Worm (Caenorhabditis elegans) whole organism, L4 larva: ENCODE results near the gene hlh-30.

Experiments used
- F26F4.8 ChIP-seq: fragments of 200-800 bp; sonication (Bioruptor generic); conservative IDR thresholded peaks from 2 replicates; pipeline ENCODE4 v1.3.6; 2022; ENCODE audit warnings: missing genetic modification characterization, missing compliant biosample characterization
- F37D6.2 ChIP-seq: sonication (generic microtip); optimal IDR thresholded peaks from 2 replicates; lab custom pipeline; 2016; ENCODE audit warnings: mild to moderate bottlenecking, missing genetic modification characterization, missing compliant biosample characterization
- T20F7.1 ChIP-seq: fragments of 200-800 bp; sonication (Bioruptor generic); optimal IDR thresholded peaks from 2 replicates; lab custom pipeline; 2018; ENCODE audit warnings: mild to moderate bottlenecking, missing genetic modification characterization, missing compliant biosample characterization
- T26A8.4 ChIP-seq: fragments of 200-800 bp; sonication (Bioruptor generic); IDR thresholded peaks from 2 replicates; pipeline ENCODE4 v1.3.6; 2022; ENCODE audit warnings: missing genetic modification characterization, missing compliant biosample characterization
- Y5F2A.4 ChIP-seq: fragments of 200-800 bp; sonication (Bioruptor generic); optimal IDR thresholded peaks from 2 replicates; lab custom pipeline; 2018; ENCODE audit warnings: mild to moderate bottlenecking, missing genetic modification characterization, missing compliant biosample characterization
- Y75B8A.6 ChIP-seq: fragments of 200-800 bp; sonication (Bioruptor generic); IDR thresholded peaks from 2 replicates; pipeline ENCODE4 v1.3.6; 2022; ENCODE audit warnings: missing genetic modification reagents, missing genetic modification characterization, missing compliant biosample characterization
- aha-1 ChIP-seq: fragments of 150-350 bp; peaks from one replicate; lab custom pipeline; 2014; ENCODE audit warnings: missing biosample characterization, missing genetic modification characterization
- attf-4 ChIP-seq: sonication (generic microtip); optimal IDR thresholded peaks from 3 replicates; lab custom pipeline; 2017; ENCODE audit warnings: missing biosample characterization, missing genetic modification characterization
- ceh-20 ChIP-seq: fragments of 200-800 bp; sonication (Bioruptor generic); IDR thresholded peaks from 2 replicates; pipeline ENCODE4 v1.3.6; 2022; ENCODE audit warnings: missing genetic modification reagents, missing genetic modification characterization, missing compliant biosample characterization
- ceh-32 ChIP-seq: sonication (generic microtip); optimal IDR thresholded peaks from 2 replicates; lab custom pipeline; 2016; ENCODE audit warnings: mild to moderate bottlenecking, missing genetic modification characterization, missing compliant biosample characterization; ENCODE audit not compliant: poor library complexity
- ceh-44 ChIP-seq: fragments of 200-800 bp; sonication (Bioruptor generic); IDR thresholded peaks from 2 replicates; pipeline ENCODE4 v1.3.6; 2022; ENCODE audit warnings: missing genetic modification reagents, missing genetic modification characterization, missing compliant biosample characterization
- ces-1 ChIP-seq: fragments of 150-350 bp; sonication (generic microtip); optimal IDR thresholded peaks from 4 replicates; lab custom pipeline; 2014; ENCODE audit warnings: missing biosample characterization, missing genetic modification reagents, missing genetic modification characterization
- daf-19 ChIP-seq: fragments of 200-800 bp; sonication (Bioruptor generic); conservative IDR thresholded peaks from 2 replicates; pipeline ENCODE4 v1.3.6; 2022; ENCODE audit warnings: missing genetic modification characterization, missing compliant biosample characterization
- daf-8 ChIP-seq: fragments of 200-800 bp; sonication (Bioruptor generic); IDR thresholded peaks from 2 replicates; pipeline ENCODE4 v1.3.6; 2022; ENCODE audit warnings: missing genetic modification characterization, missing compliant biosample characterization
- dmd-6 ChIP-seq: fragments of 200-800 bp; sonication (Bioruptor generic); IDR thresholded peaks from 2 replicates; pipeline ENCODE4 v1.3.6; 2022; ENCODE audit warnings: missing genetic modification reagents, missing genetic modification characterization, missing compliant biosample characterization
- dmd-8 ChIP-seq: fragments of 200-800 bp; sonication (Bioruptor generic); IDR thresholded peaks from 2 replicates; pipeline ENCODE4 v1.3.6; 2022; ENCODE audit warnings: missing genetic modification characterization, missing compliant biosample characterization
- dmd-9 ChIP-seq: fragments of 200-800 bp; sonication (Bioruptor generic); IDR thresholded peaks from 2 replicates; pipeline ENCODE4 v1.3.6; 2022; ENCODE audit warnings: missing genetic modification reagents, missing genetic modification characterization, missing compliant biosample characterization
- dve-1 ChIP-seq: sonication (generic microtip); optimal IDR thresholded peaks from 2 replicates; lab custom pipeline; 2017; ENCODE audit warnings: antibody characterized with exemption, mild to moderate bottlenecking, missing genetic modification characterization, missing compliant biosample characterization; ENCODE audit not compliant: insufficient read depth
- fkh-10 ChIP-seq: fragments of 150-350 bp; optimal IDR thresholded peaks from 2 replicates; lab custom pipeline; 2014; ENCODE audit warnings: missing biosample characterization, missing genetic modification reagents, missing genetic modification characterization
- hif-1 ChIP-seq, 2 experiments: sonication (generic microtip); optimal IDR thresholded peaks; 2 replicates each; lab custom pipeline; 2016 to 2017; ENCODE audit warnings: missing compliant biosample characterization in 2 of 2, missing genetic modification characterization in 2 of 2, missing genetic modification reagents in 2 of 2, missing genotype in 2 of 2, mild to moderate bottlenecking in 1 of 2
- hlh-11 ChIP-seq: fragments of 200-800 bp; sonication (Bioruptor generic); optimal IDR thresholded peaks from 2 replicates; lab custom pipeline; 2018; ENCODE audit warnings: mild to moderate bottlenecking, missing genetic modification characterization, missing compliant biosample characterization
- hmg-1.1 ChIP-seq: fragments of 200-800 bp; sonication (Bioruptor generic); IDR thresholded peaks from 2 replicates; pipeline ENCODE4 v1.3.6; 2022; ENCODE audit warnings: missing genetic modification reagents, missing genetic modification characterization, missing compliant biosample characterization
- jun-1 ChIP-seq: fragments of 150-350 bp; optimal IDR thresholded peaks from 2 replicates; lab custom pipeline; 2014; ENCODE audit warnings: missing biosample characterization, missing genetic modification reagents, missing genetic modification characterization
- lim-7 ChIP-seq: fragments of 200-800 bp; sonication (Bioruptor generic); IDR thresholded peaks from 2 replicates; pipeline ENCODE4 v1.3.6; 2022; ENCODE audit warnings: missing genetic modification characterization, missing compliant biosample characterization
- lin-1 ChIP-seq: fragments of 200-800 bp; sonication (Bioruptor generic); IDR thresholded peaks from 2 replicates; pipeline ENCODE4 v1.3.6; 2022; ENCODE audit warnings: missing genetic modification reagents, missing genetic modification characterization, missing compliant biosample characterization
- lir-3 ChIP-seq: sonication (generic microtip); optimal IDR thresholded peaks from 2 replicates; lab custom pipeline; 2016; ENCODE audit warnings: mild to moderate bottlenecking, missing genetic modification characterization, missing compliant biosample characterization
- lsy-2 ChIP-seq, 2 experiments: fragments of 150-350 bp in 1 of 2; sonication (generic microtip) in 1 of 2; optimal IDR thresholded peaks; 2 replicates each; lab custom pipeline; 2014 to 2017; ENCODE audit warnings: missing biosample characterization in 2 of 2, missing genetic modification characterization in 2 of 2
- madf-5 ChIP-seq, 2 experiments: fragments of 200-800 bp; sonication (Bioruptor generic); IDR thresholded peaks; 2 replicates each; pipeline ENCODE4 v1.3.6; 2022; ENCODE audit warnings: missing compliant biosample characterization in 2 of 2, missing genetic modification characterization in 2 of 2
- madf-9 ChIP-seq: fragments of 200-800 bp; sonication (Bioruptor generic); conservative IDR thresholded peaks from 2 replicates; pipeline ENCODE4 v1.3.6; 2022; ENCODE audit warnings: missing genetic modification reagents, missing genetic modification characterization, missing compliant biosample characterization
- mep-1 ChIP-seq: fragments of 150-350 bp; sonication (generic microtip); optimal IDR thresholded peaks from 3 replicates; lab custom pipeline; 2014; ENCODE audit warnings: missing biosample characterization, missing genetic modification characterization
- mes-2 ChIP-seq: sonication (generic microtip); optimal IDR thresholded peaks from 2 replicates; lab custom pipeline; 2016; ENCODE audit warnings: missing genotype, mild to moderate bottlenecking, missing genetic modification characterization, missing compliant biosample characterization; ENCODE audit not compliant: poor library complexity, severe bottlenecking
- nhr-102 ChIP-seq: sonication (generic microtip); optimal IDR thresholded peaks from 2 replicates; lab custom pipeline; 2016; ENCODE audit warnings: mild to moderate bottlenecking, missing genetic modification characterization, moderate library complexity, missing compliant biosample characterization
- nhr-42 ChIP-seq: fragments of 200-800 bp; sonication (Bioruptor generic); IDR thresholded peaks from 2 replicates; pipeline ENCODE4 v1.3.6; 2022; ENCODE audit warnings: missing genetic modification characterization, missing compliant biosample characterization
- nhr-77 ChIP-seq: fragments of 150-350 bp; optimal IDR thresholded peaks from 2 replicates; lab custom pipeline; 2014; ENCODE audit warnings: missing biosample characterization, missing genetic modification characterization
- pha-4 ChIP-seq, 2 experiments: fragments of 150-350 bp in 1 of 2; fragments of 200-800 bp in 1 of 2; sonication (Bioruptor generic) in 1 of 2; IDR thresholded peaks in 1 of 2; optimal IDR thresholded peaks in 1 of 2; 2 replicates each; pipeline versions ENCODE4 v1.3.6 to Lab custom; 2014 to 2022; ENCODE audit warnings: missing genetic modification characterization in 2 of 2, missing genetic modification reagents in 2 of 2, missing biosample characterization in 1 of 2, missing compliant biosample characterization in 1 of 2
- php-3 ChIP-seq: fragments of 200-800 bp; sonication (Bioruptor generic); IDR thresholded peaks from 2 replicates; pipeline ENCODE4 v1.3.6; 2022; ENCODE audit warnings: missing genetic modification reagents, missing genetic modification characterization, missing compliant biosample characterization
- pqm-1 ChIP-seq: sonication (generic microtip); optimal IDR thresholded peaks from 2 replicates; lab custom pipeline; 2017; ENCODE audit warnings: missing biosample characterization, missing genetic modification characterization
- rbr-2 ChIP-seq: sonication (generic microtip); optimal IDR thresholded peaks from 2 replicates; lab custom pipeline; 2016; ENCODE audit warnings: missing genotype, missing genetic modification characterization, missing compliant biosample characterization
- sdz-12 ChIP-seq: fragments of 200-800 bp; sonication (Bioruptor generic); optimal IDR thresholded peaks from 2 replicates; lab custom pipeline; 2018; ENCODE audit warnings: mild to moderate bottlenecking, missing genetic modification characterization, missing compliant biosample characterization
- set-16 ChIP-seq: fragments of 200-800 bp; sonication (Bioruptor generic); IDR thresholded peaks from 2 replicates; pipeline ENCODE4 v1.3.6; 2022; ENCODE audit warnings: missing genetic modification reagents, missing genetic modification characterization, missing compliant biosample characterization
- snpc-1.2 ChIP-seq: fragments of 200-800 bp; sonication (Bioruptor generic); IDR thresholded peaks from 2 replicates; pipeline ENCODE4 v1.3.6; 2022; ENCODE audit warnings: missing genetic modification reagents, missing genetic modification characterization, missing compliant biosample characterization
- tra-1 ChIP-seq: fragments of 200-800 bp; sonication (Bioruptor generic); IDR thresholded peaks from 2 replicates; pipeline ENCODE4 v1.3.6; 2022; ENCODE audit warnings: missing genetic modification reagents, missing genetic modification characterization, missing compliant biosample characterization
- unc-39 ChIP-seq: sonication (generic microtip); optimal IDR thresholded peaks from 2 replicates; lab custom pipeline; 2017; ENCODE audit warnings: missing biosample characterization, missing genetic modification characterization
- unc-62 ChIP-seq, 3 experiments: fragments of 150-350 bp in 1 of 3; sonication (generic microtip); optimal IDR thresholded peaks in 2 of 3; peaks in 1 of 3; 1 replicate in 1 of 3; 2 replicates in 2 of 3; lab custom pipeline; 2014 to 2017; ENCODE audit warnings: missing biosample characterization in 3 of 3, missing genetic modification characterization in 3 of 3, missing genetic modification reagents in 3 of 3, missing genotype in 1 of 3
- ztf-11 ChIP-seq: fragments of 150-350 bp; optimal IDR thresholded peaks from 2 replicates; lab custom pipeline; 2014; ENCODE audit warnings: missing biosample characterization, missing genetic modification characterization

Gene hlh-30

DNA sequence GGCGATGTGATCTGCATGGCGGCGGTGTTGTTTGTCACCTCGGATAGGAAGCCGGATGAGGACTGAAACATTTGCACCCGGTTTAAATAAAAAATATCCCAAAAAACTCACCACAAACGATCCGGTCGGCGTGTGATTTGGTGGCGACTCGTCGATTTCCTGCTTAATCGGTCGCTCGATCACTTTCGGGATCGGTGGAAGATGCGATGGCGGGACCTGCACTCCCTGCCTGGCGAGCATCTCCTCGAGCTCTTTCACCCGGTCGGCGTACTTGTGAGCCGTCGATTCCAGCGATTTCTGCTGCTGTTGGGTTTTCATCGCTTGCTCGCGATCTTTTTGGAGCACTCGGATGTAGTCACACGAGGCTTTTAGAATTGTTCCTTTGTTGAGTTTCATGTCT, 18.0 kb downstream of the hlh-30 start:
- TF ChIP-seq mes-2 (tag; lab: Kevin White, UChicago): no peak
- no peak for TF ChIP-seq tra-1 (GFP tag; lab: Robert Waterston, UW)
- peak; percentile 84 for TF ChIP-seq set-16
- no peak for TF ChIP-seq lsy-2 (tag; optimal IDR thresholded peaks at IDR 0.05; lab: Kevin White, UChicago)
- TF ChIP-seq snpc-1.2 (GFP tag; lab: Robert Waterston, UW): peak; percentile 6; the same call in 1 of the 2 replicates
- TF ChIP-seq hlh-11 (tag; lab: Kevin White, UChicago): no peak
- no peak for TF ChIP-seq F37D6.2
- TF ChIP-seq mep-1 (tag; lab: Kevin White, UChicago): no peak
- no peak for TF ChIP-seq Y5F2A.4
- TF ChIP-seq ztf-11 (tag; lab: Kevin White, UChicago): no peak
- TF ChIP-seq dmd-8 (GFP tag; lab: Robert Waterston, UW): no peak
- TF ChIP-seq ceh-44 (GFP tag; lab: Robert Waterston, UW): no peak
- no peak for TF ChIP-seq ceh-20
- no peak for TF ChIP-seq daf-8
- TF ChIP-seq lin-1 (GFP tag; lab: Robert Waterston, UW): no peak
- no peak for TF ChIP-seq dve-1
- TF ChIP-seq nhr-42 (GFP tag; lab: Robert Waterston, UW): no peak
- no peak for TF ChIP-seq madf-9
- TF ChIP-seq madf-5 (GFP tag; IDR thresholded peaks at IDR 0.05; lab: Robert Waterston, UW): no peak
- TF ChIP-seq unc-39 (tag; lab: Kevin White, UChicago): no peak
- TF ChIP-seq T20F7.1 (GFP tag; lab: Kevin White, UChicago): no peak
- TF ChIP-seq dmd-9 (GFP tag; lab: Robert Waterston, UW): 0 out of 2 replicates have a peak, but pooled peaks have one; percentile 53
- no peak for TF ChIP-seq php-3 (GFP tag; lab: Robert Waterston, UW)
- TF ChIP-seq hif-1 (tag; optimal IDR thresholded peaks at IDR 0.05; lab: Kevin White, UChicago): no peak

DNA sequence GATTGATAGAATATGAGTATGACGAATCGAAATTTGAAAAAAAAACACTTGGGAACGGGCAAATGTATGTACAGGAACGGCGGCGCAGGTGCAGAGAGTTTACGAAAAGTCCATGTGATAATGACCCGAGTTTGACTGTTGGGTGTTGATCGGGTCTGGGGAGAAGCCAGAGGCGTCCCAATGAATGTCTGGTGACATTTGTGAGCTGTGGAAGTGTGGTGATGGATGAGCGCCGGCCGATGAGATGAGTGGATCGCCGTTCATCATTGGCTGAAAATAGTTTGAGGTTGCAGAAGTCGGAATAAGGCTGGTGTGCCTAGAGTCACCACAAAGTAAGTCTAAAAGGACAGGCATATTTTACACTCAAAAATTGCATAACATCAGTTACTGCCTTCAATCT, 19.1 kb downstream of the hlh-30 start:
- TF ChIP-seq unc-62 (GFP tag; optimal IDR thresholded peaks at IDR 0.05 in 1 of 2; lab: Kevin White, UChicago) (peak in 1 of 2 experiments; percentile 97), unc-62 (tag; optimal IDR thresholded peaks at IDR 0.05; lab: Kevin White, UChicago) (no peak), nhr-77 (tag; lab: Kevin White, UChicago) (no peak), ceh-20 (no peak), dmd-9 (GFP tag; lab: Robert Waterston, UW) (no peak), aha-1 (tag; lab: Kevin White, UChicago) (peak; percentile 82)

DNA sequence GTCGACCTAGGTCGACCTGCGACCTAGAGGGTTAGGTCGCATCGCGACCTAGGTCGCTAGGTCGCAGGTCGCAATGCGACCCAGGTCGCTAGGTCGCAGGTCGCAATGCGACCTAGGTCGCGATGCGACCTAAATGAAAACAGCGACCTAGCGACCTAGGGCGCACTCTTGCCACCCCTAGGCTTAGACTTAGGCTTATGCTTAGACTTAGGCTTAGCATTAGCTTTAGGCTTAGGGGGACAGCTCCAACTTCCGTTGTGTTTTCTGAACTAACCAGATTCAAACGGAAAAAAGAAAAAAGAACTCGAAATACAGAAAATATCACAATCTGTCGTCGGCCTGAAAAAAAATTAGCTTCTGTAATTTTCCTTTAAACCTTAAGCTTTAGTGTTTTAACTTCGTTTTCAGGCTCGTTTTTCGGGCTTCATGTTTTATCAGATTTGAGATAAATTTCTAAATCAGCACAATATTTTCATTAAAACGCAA, 20.4 kb downstream of the hlh-30 start:
- TF ChIP-seq lin-1 (GFP tag; lab: Robert Waterston, UW) (no peak), nhr-77 (tag; lab: Kevin White, UChicago) (peak; percentile 46), pha-4 (GFP tag; IDR thresholded peaks at IDR 0.05; lab: Robert Waterston, UW) (0 out of 2 replicates have a peak, but pooled peaks have one; percentile 13), pha-4 (tag; optimal IDR thresholded peaks at IDR 0.05; lab: Kevin White, UChicago) (no peak), attf-4 (tag; lab: Kevin White, UChicago) (no peak), hmg-1.1 (GFP tag; lab: Robert Waterston, UW) (no peak; the same call in 1 of the 2 replicates), mes-2 (tag; lab: Kevin White, UChicago) (no peak), Y75B8A.6 (GFP tag; lab: Robert Waterston, UW) (no peak), dmd-6 (GFP tag; lab: Robert Waterston, UW) (peak; percentile 14; the same call in 1 of the 2 replicates), T26A8.4 (peak; percentile 76), fkh-10 (GFP tag; lab: Kevin White, UChicago) (no peak), sdz-12 (GFP tag; lab: Kevin White, UChicago) (no peak), lim-7 (GFP tag; lab: Robert Waterston, UW) (peak; percentile 51; the same call in 1 of the 2 replicates), set-16 (peak; percentile 70), php-3 (GFP tag; lab: Robert Waterston, UW) (0 out of 2 replicates have a peak, but pooled peaks have one; percentile 41), daf-8 (no peak), ces-1 (no peak), F26F4.8 (0 out of 2 replicates have a peak, but pooled peaks have one; percentile 8), ceh-32 (tag; lab: Kevin White, UChicago) (no peak), lir-3 (tag; lab: Kevin White, UChicago) (no peak), hlh-11 (tag; lab: Kevin White, UChicago) (peak; percentile 2), nhr-102 (peak; percentile 42), snpc-1.2 (GFP tag; lab: Robert Waterston, UW) (no peak), rbr-2 (tag; lab: Kevin White, UChicago) (no peak), jun-1 (tag; lab: Kevin White, UChicago) (peak; percentile 26), daf-19 (GFP tag; lab: Robert Waterston, UW) (0 out of 2 replicates have a peak, but pooled peaks have one; percentile 31), pqm-1 (tag; lab: Kevin White, UChicago) (no peak), hif-1 (tag; optimal IDR thresholded peaks at IDR 0.05; lab: Kevin White, UChicago) (no peak)
